Worm (Caenorhabditis elegans) whole organism, midembryonic: Measurements from ENCODE around the gene C14B9.8.

Experiments used
- T22C8.4 ChIP-seq: fragments of 200-800 bp; sonication (Bioruptor generic); IDR thresholded peaks from 2 replicates; pipeline ENCODE4 v1.3.6; 2022; ENCODE audit warnings: missing genetic modification characterization, missing compliant biosample characterization
- cog-1 ChIP-seq: sonication (generic microtip); optimal IDR thresholded peaks from 2 replicates; lab custom pipeline; 2016; ENCODE audit warnings: missing genetic modification characterization, missing compliant biosample characterization
- flt-1 ChIP-seq: fragments of 200-800 bp; sonication (Bioruptor generic); IDR thresholded peaks from 2 replicates; pipeline ENCODE4 v1.3.6; 2022; ENCODE audit warnings: missing genetic modification characterization, missing compliant biosample characterization
- klf-2 ChIP-seq: fragments of 200-800 bp; sonication (Bioruptor generic); conservative IDR thresholded peaks from 2 replicates; pipeline ENCODE4 v1.3.6; 2022; ENCODE audit warnings: missing genetic modification reagents, missing genetic modification characterization, missing compliant biosample characterization
- med-1 ChIP-seq: sonication (generic microtip); optimal IDR thresholded peaks from 2 replicates; lab custom pipeline; 2017; ENCODE audit warnings: missing genetic modification characterization, mild to moderate bottlenecking, missing compliant biosample characterization, antibody characterized with exemption, missing genetic modification reagents; ENCODE audit not compliant: insufficient read depth
- ref-1 ChIP-seq: fragments of 200-800 bp; sonication (Bioruptor generic); conservative IDR thresholded peaks from 2 replicates; pipeline ENCODE4 v1.3.6; 2022; ENCODE audit warnings: missing genetic modification reagents, missing genetic modification characterization, missing compliant biosample characterization
- tab-1 ChIP-seq: fragments of 200-800 bp; sonication (Bioruptor generic); IDR thresholded peaks from 2 replicates; pipeline ENCODE4 v1.3.6; 2022; ENCODE audit warnings: missing genetic modification characterization, missing compliant biosample characterization
- ztf-23 ChIP-seq: fragments of 200-800 bp; sonication (Bioruptor generic); IDR thresholded peaks from 2 replicates; pipeline ENCODE4 v1.3.6; 2022; ENCODE audit warnings: missing genetic modification reagents, missing genetic modification characterization, missing compliant biosample characterization
- ztf-29 ChIP-seq: fragments of 200-800 bp; sonication (Bioruptor generic); IDR thresholded peaks from 2 replicates; pipeline ENCODE4 v1.3.6; 2022; ENCODE audit warnings: missing genetic modification reagents, missing genetic modification characterization, missing compliant biosample characterization

The C14B9.8 gene

DNA sequence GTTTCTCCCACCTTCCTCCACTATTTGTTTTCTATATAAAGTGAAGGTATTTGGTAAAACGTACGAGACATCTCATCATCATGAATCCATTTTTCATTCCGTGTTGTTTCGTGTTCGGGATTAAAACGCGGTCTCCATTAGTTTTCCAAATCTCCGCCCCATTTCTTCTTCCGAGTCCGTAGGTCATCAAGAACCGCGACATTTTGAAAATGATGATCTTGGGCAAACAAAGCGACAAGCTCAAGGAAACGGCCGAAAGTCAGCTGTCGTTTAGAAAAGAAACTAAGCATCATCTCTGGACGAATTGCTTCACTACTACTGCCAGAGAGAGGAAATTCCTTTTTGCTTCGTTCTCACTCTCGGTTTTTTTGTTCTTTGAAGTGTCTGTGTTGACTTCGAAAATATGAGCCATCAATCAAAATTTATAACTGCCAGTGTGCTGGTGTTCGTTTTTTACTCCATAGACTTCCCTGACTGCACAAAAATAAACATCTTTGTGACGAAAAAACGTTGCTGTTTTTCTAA, 28.2 kb upstream of the C14B9.8 start:
- TF ChIP-seq med-1 (GFP tag; lab: Kevin White, UChicago) (no peak), ztf-23 (GFP tag; lab: Robert Waterston, UW) (no peak), tab-1 (GFP tag; lab: Robert Waterston, UW) (no peak), klf-2 (GFP tag; lab: Robert Waterston, UW) (no peak), T22C8.4 (GFP tag; lab: Robert Waterston, UW) (no peak), cog-1 (no peak), ztf-29 (GFP tag; lab: Robert Waterston, UW) (no peak), flt-1 (GFP tag; lab: Robert Waterston, UW) (no peak), ref-1 (GFP tag; lab: Robert Waterston, UW) (no peak)

DNA sequence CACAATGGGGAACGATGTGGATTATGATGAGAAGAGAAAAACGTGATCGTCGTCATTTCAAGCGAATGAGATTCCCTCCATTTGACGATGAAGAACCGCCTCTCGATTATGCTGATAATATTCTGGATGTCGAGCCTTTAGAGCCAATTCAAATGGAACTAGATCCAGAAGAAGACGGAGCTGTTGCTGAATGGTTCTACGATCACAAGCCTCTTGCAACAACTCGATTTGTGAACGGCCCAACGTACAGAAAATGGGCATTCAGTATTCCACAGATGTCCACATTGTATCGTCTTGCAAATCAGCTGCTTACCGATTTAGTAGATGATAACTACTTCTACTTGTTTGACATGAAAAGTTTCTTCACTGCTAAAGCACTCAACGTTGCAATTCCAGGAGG, 20.3 kb upstream of the C14B9.8 start:
- TF ChIP-seq med-1 (GFP tag; lab: Kevin White, UChicago) (no peak), cog-1 (no peak), ref-1 (GFP tag; lab: Robert Waterston, UW) (no peak), flt-1 (GFP tag; lab: Robert Waterston, UW) (no peak), tab-1 (GFP tag; lab: Robert Waterston, UW) (no peak), ztf-23 (GFP tag; lab: Robert Waterston, UW) (no peak), T22C8.4 (GFP tag; lab: Robert Waterston, UW) (no peak), klf-2 (GFP tag; lab: Robert Waterston, UW) (no peak), ztf-29 (GFP tag; lab: Robert Waterston, UW) (no peak)

DNA sequence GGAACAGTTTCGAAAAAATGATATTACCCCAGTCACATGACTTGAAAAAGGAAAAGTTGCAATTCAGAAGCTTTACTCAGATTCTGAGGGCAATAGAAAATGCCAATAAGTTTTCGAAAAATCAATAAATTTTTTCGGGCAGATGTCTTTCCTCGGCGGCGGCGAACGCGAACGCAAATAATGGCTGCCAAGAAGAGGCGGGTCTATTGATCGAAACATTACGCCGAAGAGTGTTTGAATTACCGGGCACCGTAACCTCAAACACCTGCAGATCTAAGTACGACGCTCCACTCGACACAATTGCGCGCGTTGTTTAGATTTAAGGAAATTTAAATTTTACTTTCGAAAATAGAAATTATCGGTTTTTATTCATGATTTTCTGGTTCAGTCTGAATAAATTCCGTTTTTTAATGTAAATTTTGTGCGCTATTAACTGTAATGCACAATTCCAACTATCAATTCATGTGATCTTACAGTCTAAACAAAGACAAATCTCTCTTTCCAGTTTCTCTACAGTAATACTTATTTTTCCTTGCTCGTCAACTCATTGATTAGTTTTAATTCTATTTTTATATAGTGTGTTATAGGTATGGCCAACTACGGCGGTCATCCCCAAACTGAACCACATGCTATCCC, 19.5 kb upstream of the C14B9.8 start, which contains the start of gene prp-8:
Gene prp-8 (plus strand): TSS at position 586 of the 636 bp plus-strand sequence.
- TF ChIP-seq T22C8.4 (GFP tag; lab: Robert Waterston, UW) (peak; percentile 92), cog-1 (peak; percentile 42), klf-2 (GFP tag; lab: Robert Waterston, UW) (no peak), ztf-23 (GFP tag; lab: Robert Waterston, UW) (no peak; the same call in 1 of the 2 replicates), ztf-29 (GFP tag; lab: Robert Waterston, UW) (no peak), flt-1 (GFP tag; lab: Robert Waterston, UW) (peak; percentile 74), tab-1 (GFP tag; lab: Robert Waterston, UW) (no peak), ref-1 (GFP tag; lab: Robert Waterston, UW) (no peak), med-1 (GFP tag; lab: Kevin White, UChicago) (no peak)

DNA sequence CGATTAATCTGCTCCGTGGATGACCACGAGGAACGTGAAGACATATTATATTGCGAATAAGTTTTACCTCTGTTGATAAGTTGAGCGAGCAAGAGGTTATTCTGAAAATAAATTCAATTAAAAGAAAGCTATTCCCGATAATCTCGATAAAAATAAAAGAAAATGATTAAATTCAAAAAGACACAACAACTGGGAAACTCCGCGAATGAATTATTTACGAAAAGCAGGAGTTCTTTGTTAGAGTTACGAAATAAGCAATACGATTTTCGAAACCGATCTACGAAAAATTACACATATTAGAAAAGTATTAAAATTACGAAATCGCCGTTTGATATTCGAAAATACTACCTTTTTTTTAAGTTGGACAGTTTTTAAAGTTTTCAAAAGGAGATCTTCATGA, 18.9 kb upstream of the C14B9.8 start, which contains the start of gene bath-42:
Gene bath-42 (minus strand): TSS at position 101 of the 400 bp plus-strand sequence.
- TF ChIP-seq cog-1 (no peak), ztf-23 (GFP tag; lab: Robert Waterston, UW) (no peak), med-1 (GFP tag; lab: Kevin White, UChicago) (no peak), flt-1 (GFP tag; lab: Robert Waterston, UW) (no peak), ztf-29 (GFP tag; lab: Robert Waterston, UW) (no peak), klf-2 (GFP tag; lab: Robert Waterston, UW) (no peak), ref-1 (GFP tag; lab: Robert Waterston, UW) (no peak), T22C8.4 (GFP tag; lab: Robert Waterston, UW) (no peak), tab-1 (GFP tag; lab: Robert Waterston, UW) (no peak)

DNA sequence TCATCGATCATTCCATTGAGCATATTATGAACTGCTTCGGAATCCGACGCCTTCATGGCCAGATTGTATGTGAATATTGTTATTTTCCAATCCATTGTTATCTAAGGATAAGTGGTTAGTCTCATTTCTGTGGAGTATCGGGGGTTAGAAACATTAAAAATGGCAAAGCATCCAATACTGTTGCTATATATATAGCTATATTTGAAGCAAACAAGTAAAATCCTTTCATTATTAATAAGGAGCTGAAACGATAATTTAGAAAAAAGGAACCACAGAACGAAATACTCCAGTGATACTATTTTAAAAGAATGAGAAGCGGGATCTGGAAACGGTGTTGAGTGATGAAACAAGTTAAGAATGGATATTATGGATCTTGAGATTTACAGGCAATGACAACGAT, 16.8 kb upstream of the C14B9.8 start, which contains the start of gene inpp-5K:
Gene inpp-5K (minus strand): TSS at position 101 of the 400 bp plus-strand sequence.
- TF ChIP-seq ztf-29 (GFP tag; lab: Robert Waterston, UW) (no peak), flt-1 (GFP tag; lab: Robert Waterston, UW) (no peak), ref-1 (GFP tag; lab: Robert Waterston, UW) (no peak), cog-1 (no peak), tab-1 (GFP tag; lab: Robert Waterston, UW) (no peak), ztf-23 (GFP tag; lab: Robert Waterston, UW) (no peak), klf-2 (GFP tag; lab: Robert Waterston, UW) (no peak), T22C8.4 (GFP tag; lab: Robert Waterston, UW) (no peak), med-1 (GFP tag; lab: Kevin White, UChicago) (no peak)

DNA sequence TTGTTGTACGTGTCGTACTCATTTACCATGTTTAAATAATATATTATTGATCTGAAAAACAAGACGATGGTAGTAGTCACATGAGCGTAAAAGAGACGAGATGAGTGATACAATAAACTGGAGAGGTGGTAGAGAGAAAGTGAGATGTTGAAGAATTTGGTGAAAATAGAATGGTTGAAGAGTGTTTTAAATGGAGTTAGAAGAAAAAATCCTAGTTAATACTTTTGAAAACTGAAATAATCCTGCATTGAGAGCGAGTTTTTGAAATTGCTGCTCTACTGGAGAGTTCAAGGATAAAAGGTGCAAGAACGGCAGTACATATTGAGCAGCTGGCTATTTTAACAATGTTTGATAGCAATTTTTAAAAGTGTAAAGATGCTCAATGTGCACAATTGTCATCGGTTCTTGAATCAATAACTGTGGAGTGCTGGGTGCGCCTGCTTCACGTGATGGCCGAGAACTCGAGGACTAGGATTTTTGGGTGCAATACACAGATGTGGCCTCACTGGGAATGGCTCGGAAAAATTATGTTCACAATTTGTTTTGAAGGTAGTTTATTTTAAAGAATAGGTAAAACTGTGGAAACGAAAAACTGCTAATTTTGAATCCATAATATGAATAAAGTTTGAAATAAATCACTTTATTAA, 13.8 kb upstream of the C14B9.8 start, which contains the start of gene atg-13:
Gene atg-13 (minus strand): TSS at position 51 of the 647 bp plus-strand sequence.
- TF ChIP-seq ref-1 (GFP tag; lab: Robert Waterston, UW) (no peak), tab-1 (GFP tag; lab: Robert Waterston, UW) (no peak), T22C8.4 (GFP tag; lab: Robert Waterston, UW) (no peak), klf-2 (GFP tag; lab: Robert Waterston, UW) (no peak), med-1 (GFP tag; lab: Kevin White, UChicago) (no peak), ztf-29 (GFP tag; lab: Robert Waterston, UW) (no peak), flt-1 (GFP tag; lab: Robert Waterston, UW) (no peak), cog-1 (no peak), ztf-23 (GFP tag; lab: Robert Waterston, UW) (no peak)

DNA sequence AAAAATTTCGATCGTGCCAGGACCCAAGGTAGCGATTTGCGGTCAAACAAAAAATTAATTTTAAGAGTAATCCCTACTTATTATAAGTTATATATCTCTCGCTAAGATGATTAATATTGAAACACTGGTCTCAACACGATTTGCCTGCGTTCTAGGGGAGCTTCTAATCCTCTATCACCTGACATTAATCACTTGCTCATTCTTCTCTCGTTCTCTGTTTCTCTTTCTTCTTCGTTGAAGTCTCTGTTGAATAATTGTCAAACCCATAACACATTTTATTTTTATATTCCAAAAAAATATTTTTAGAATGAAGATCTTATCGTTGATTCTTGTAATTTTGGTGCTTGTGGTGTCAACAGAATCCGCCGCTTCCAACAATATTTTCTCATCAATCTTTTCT, 10.7 kb upstream of the C14B9.8 start, which contains the start of gene D2007.1:
Gene D2007.1 (plus strand): TSS at position 301 of the 400 bp plus-strand sequence.
- TF ChIP-seq med-1 (GFP tag; lab: Kevin White, UChicago), result no peak
- TF ChIP-seq cog-1, result no peak
- no peak for TF ChIP-seq klf-2 (GFP tag; lab: Robert Waterston, UW)
- TF ChIP-seq ztf-23 (GFP tag; lab: Robert Waterston, UW), result no peak
- TF ChIP-seq flt-1 (GFP tag; lab: Robert Waterston, UW), result no peak
- no peak for TF ChIP-seq T22C8.4 (GFP tag; lab: Robert Waterston, UW)
- no peak for TF ChIP-seq ref-1 (GFP tag; lab: Robert Waterston, UW)
- TF ChIP-seq ztf-29 (GFP tag; lab: Robert Waterston, UW), result no peak
- no peak for TF ChIP-seq tab-1 (GFP tag; lab: Robert Waterston, UW)

DNA sequence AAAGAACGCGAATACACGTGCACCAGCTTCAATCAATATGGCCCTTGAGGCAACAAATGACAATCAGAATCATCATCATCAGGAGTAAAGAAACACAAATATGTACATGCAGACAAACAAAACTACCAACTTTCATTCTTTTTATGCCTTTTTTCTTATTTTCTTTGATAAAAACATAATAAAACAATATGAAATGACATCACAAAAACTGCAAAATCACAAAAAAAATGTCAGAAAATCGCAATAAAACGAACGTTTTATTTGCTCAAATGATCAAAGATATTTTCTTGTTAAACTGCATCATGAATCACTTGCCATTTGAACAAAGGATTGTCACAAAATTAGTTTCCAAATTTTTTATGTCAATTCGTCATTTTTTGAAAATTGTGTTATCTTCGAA, 10.0 kb upstream of the C14B9.8 start:
- TF ChIP-seq tab-1 (GFP tag; lab: Robert Waterston, UW) (no peak), flt-1 (GFP tag; lab: Robert Waterston, UW) (no peak), klf-2 (GFP tag; lab: Robert Waterston, UW) (no peak), T22C8.4 (GFP tag; lab: Robert Waterston, UW) (no peak), ref-1 (GFP tag; lab: Robert Waterston, UW) (no peak), ztf-29 (GFP tag; lab: Robert Waterston, UW) (no peak), cog-1 (no peak), ztf-23 (GFP tag; lab: Robert Waterston, UW) (no peak), med-1 (GFP tag; lab: Kevin White, UChicago) (no peak)
